Worm (Caenorhabditis elegans) whole organism, L3 larva: ENCODE measurements around the gene C02E7.8.

Experiments used
- aly-2 ChIP-seq: fragments of 150-350 bp; optimal IDR thresholded peaks from 2 replicates; lab custom pipeline; 2014; ENCODE audit warnings: missing biosample characterization, missing genetic modification characterization
- ama-1 ChIP-seq: fragments of 150-350 bp; optimal IDR thresholded peaks from 2 replicates; lab custom pipeline; 2018
- elt-3 ChIP-seq, 3 experiments: fragments of 150-350 bp in 1 of 3; sonication (generic microtip) in 2 of 3; optimal IDR thresholded peaks; 2 replicates in 2 of 3; 4 replicates in 1 of 3; lab custom pipeline; 2014 to 2017; ENCODE audit warnings: missing biosample characterization in 3 of 3, missing genetic modification characterization in 3 of 3
- fkh-10 ChIP-seq: sonication (generic microtip); optimal IDR thresholded peaks from 2 replicates; lab custom pipeline; 2017; ENCODE audit warnings: missing biosample characterization, missing genetic modification reagents, missing genetic modification characterization
- jun-1 ChIP-seq: fragments of 150-350 bp; optimal IDR thresholded peaks from 2 replicates; lab custom pipeline; 2014; ENCODE audit warnings: missing biosample characterization, missing genetic modification reagents, missing genetic modification characterization
- lin-15B ChIP-seq: fragments of 150-350 bp; optimal IDR thresholded peaks from 2 replicates; lab custom pipeline; 2014; ENCODE audit warnings: missing biosample characterization, missing genetic modification characterization
- nfya-1 ChIP-seq: sonication (generic microtip); optimal IDR thresholded peaks from 2 replicates; lab custom pipeline; 2017; ENCODE audit warnings: missing genetic modification characterization, mild to moderate bottlenecking, missing compliant biosample characterization, antibody characterized with exemption, moderate library complexity; ENCODE audit not compliant: insufficient read depth
- nhr-12 ChIP-seq: fragments of 150-350 bp; optimal IDR thresholded peaks from 2 replicates; lab custom pipeline; 2014; ENCODE audit warnings: missing biosample characterization, missing genetic modification characterization
- nhr-237 ChIP-seq: fragments of 150-350 bp; optimal IDR thresholded peaks from 2 replicates; lab custom pipeline; 2014; ENCODE audit warnings: missing biosample characterization, missing genetic modification characterization
- nhr-28 ChIP-seq: fragments of 150-350 bp; optimal IDR thresholded peaks from 2 replicates; lab custom pipeline; 2014; ENCODE audit warnings: missing biosample characterization, missing genetic modification characterization
- nhr-67 ChIP-seq: fragments of 150-350 bp; optimal IDR thresholded peaks from 2 replicates; lab custom pipeline; 2014; ENCODE audit warnings: missing biosample characterization, missing genetic modification characterization
- nhr-76 ChIP-seq: fragments of 150-350 bp; sonication (generic microtip); optimal IDR thresholded peaks from 5 replicates; lab custom pipeline; 2014; ENCODE audit warnings: missing biosample characterization, missing genetic modification characterization
- zag-1 ChIP-seq: fragments of 150-350 bp; optimal IDR thresholded peaks from 2 replicates; lab custom pipeline; 2014; ENCODE audit warnings: missing biosample characterization, missing genetic modification characterization

DNA sequence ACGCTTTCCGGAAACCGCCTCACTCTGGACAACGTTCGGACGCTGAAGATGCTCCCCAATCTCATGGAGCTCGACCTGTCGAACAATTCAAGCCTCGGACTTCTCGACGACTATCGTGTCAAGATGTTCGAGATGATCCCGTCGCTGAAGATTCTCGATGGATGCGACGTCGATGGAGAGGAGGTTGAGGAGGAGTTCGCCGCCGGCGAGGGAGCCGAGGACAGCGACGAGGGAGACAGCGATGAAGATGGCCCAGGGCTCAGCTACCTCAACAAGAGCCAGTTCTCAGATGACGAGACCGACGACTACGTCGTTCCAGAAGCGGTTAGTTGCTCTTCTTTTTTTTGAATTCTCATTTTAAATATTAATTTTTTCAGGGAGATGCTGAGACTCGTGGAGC lies 29.8 kb downstream of the C02E7.8 start:
- TF ChIP-seq jun-1 (tag; lab: Kevin White, UChicago) (no peak), zag-1 (tag; lab: Kevin White, UChicago) (no peak), nhr-237 (tag; lab: Kevin White, UChicago) (no peak), nhr-12 (no peak), aly-2 (tag; lab: Kevin White, UChicago) (no peak), nhr-67 (no peak), nhr-76 (tag; lab: Kevin White, UChicago) (no peak), elt-3 (tag; optimal IDR thresholded peaks at IDR 0.05; lab: Kevin White, UChicago) (no peak), ama-1 (lab: Kevin White, UChicago) (no peak), nfya-1 (tag; lab: Kevin White, UChicago) (no peak), nhr-28 (tag; lab: Kevin White, UChicago) (no peak), lin-15B (tag; lab: Kevin White, UChicago) (no peak), fkh-10 (GFP tag; lab: Kevin White, UChicago) (no peak)
